Worm (Caenorhabditis elegans): ENCODE results near the gene nyn-1.
"Not testable (repeated sequence)": the region's sequence is repeated elsewhere in the genome, so short reads cannot be mapped to it uniquely, and the experiment has no call there.

The nyn-1 gene

DNA sequence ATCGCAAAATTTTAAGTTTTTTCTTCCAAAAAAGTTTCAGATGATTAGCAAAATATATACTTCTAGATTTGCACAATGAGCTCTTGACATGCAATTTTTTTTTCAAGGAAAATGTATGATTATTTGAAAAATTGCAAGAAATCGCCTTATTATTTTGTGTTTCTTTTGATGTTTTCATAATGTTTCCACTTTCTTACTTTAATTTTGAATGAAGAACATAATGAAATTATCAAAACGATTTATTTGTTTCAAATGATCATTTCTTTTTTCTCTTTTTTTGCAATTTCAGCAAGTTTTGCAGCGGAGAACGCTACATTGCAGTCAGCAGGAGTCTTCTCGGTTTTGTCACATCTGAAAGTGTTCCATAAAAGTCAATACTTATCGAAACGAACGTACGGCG, 34.8 kb downstream of the nyn-1 start, which contains the start of gene Y45F10C.6:
Gene Y45F10C.6 (plus strand): TSS at position 301 of the 400 bp plus-strand sequence.
- TF ChIP-seq eyg-1 (tag; optimal IDR thresholded peaks at IDR 0.05); sox-2 (GFP tag; IDR thresholded peaks at IDR 0.05); lim-6 (tag; optimal IDR thresholded peaks at IDR 0.05): not testable (repeated sequence)

DNA sequence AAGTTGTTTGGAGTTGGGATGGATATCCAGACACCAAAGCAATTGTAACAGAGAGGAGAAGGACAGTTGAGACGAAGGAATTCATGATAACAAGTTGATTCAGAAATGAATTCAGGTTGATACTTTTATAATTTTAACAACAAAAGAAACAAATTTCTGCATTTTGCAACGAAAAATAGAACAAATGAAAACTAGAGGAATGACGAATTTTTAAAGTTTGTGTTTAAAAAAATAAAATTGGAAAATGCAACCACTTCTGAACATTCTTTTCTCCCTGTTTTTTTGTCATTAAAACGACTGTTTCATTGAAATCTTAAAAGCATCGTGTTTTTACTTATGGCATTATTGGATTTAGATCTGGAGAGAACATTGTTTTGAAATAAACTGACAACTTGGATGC, 35.4 kb downstream of the nyn-1 start, which contains the start of gene C08F11.12:
Gene C08F11.12 (minus strand): TSS at position 101 of the 400 bp plus-strand sequence.
- not testable (repeated sequence) for TF ChIP-seq unc-55 (GFP tag; optimal IDR thresholded peaks at IDR 0.05); C38D4.7 (GFP tag; optimal IDR thresholded peaks at IDR 0.05); unc-42 (tag; optimal IDR thresholded peaks at IDR 0.05)

DNA sequence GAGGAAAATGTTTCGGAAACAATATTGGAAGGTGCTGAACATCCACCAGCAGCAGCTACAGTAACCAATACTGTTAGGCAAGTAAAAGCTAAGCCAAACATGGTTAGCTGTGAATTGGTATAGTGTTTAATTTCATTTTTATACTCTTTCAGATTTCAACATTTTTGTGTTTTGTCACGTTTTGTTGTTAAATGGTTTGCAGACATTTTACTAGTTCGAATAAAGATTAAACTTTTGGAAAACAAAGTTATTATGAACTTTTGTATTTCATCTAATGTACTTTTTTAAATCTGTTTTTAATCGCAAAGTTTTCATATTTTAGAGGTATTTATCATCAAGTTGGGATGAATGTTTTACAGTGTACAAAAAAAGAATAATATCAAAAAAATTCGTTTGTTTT, 36.6 kb downstream of the nyn-1 start, which contains the start of gene C08F11.17:
Gene C08F11.17 (minus strand): TSS at position 101 of the 400 bp plus-strand sequence.
- no peak for TF ChIP-seq hlh-6 (tag; optimal IDR thresholded peaks at IDR 0.05)
- no peak for TF ChIP-seq dmd-4 (tag; optimal IDR thresholded peaks at IDR 0.05; ENCODE audit: borderline replicate concordance)
- TF ChIP-seq ceh-6 (GFP tag; optimal IDR thresholded peaks at IDR 0.05), result no peak
- TF ChIP-seq fkh-10 (GFP tag; optimal IDR thresholded peaks at IDR 0.05), result no peak
- no peak for TF ChIP-seq pat-9 (tag; optimal IDR thresholded peaks at IDR 0.05)
- TF ChIP-seq F13H6.1 (tag; optimal IDR thresholded peaks at IDR 0.05), result no peak
- no peak for TF ChIP-seq hlh-8 (tag; optimal IDR thresholded peaks at IDR 0.05)
- no peak for TF ChIP-seq ceh-18 (tag; optimal IDR thresholded peaks at IDR 0.05)
- no peak for TF ChIP-seq elt-4 (tag; optimal IDR thresholded peaks at IDR 0.05)
- no peak for TF ChIP-seq unc-42 (tag; optimal IDR thresholded peaks at IDR 0.05)
- no peak for TF ChIP-seq npax-4 (tag; optimal IDR thresholded peaks at IDR 0.05)
- no peak for TF ChIP-seq fax-1 (tag; optimal IDR thresholded peaks at IDR 0.05)
- no peak for TF ChIP-seq sdc-2 (tag; optimal IDR thresholded peaks at IDR 0.05)
- no peak for TF ChIP-seq pha-4 (tag; optimal IDR thresholded peaks at IDR 0.05)
- TF ChIP-seq sox-2 (GFP tag; IDR thresholded peaks at IDR 0.05), result no peak
- no peak for TF ChIP-seq hlh-30 (tag; optimal IDR thresholded peaks at IDR 0.05; ENCODE audit: insufficient read depth)
- TF ChIP-seq ceh-2 (tag; optimal IDR thresholded peaks at IDR 0.05), result no peak

DNA sequence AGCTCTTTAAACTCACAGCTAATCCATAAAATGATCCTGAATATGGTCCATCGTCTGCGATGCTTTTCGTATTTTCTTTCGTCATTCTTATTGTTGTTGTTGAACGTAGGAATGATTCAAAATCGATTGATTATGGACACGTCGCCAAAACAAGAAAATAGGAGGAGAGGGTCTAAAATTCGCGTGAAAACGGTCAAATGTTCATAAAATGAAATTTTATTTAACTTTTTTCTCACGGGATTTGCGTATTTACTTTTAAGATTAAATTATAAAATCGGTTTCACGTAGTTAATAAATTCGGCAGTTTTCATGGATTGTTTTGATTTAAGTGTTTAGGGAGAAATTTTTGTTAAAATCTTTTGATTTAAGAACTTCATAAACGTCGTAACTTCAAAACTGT, 37.7 kb downstream of the nyn-1 start, which contains the start of gene C08F11.10:
Gene C08F11.10 (minus strand): TSS at position 101 of the 400 bp plus-strand sequence.
- TF ChIP-seq unc-55 (GFP tag; optimal IDR thresholded peaks at IDR 0.05) (no peak), ref-2 (tag; optimal IDR thresholded peaks at IDR 0.05) (no peak), ceh-34 (tag; optimal IDR thresholded peaks at IDR 0.05) (no peak), unc-86 (tag; optimal IDR thresholded peaks at IDR 0.05) (no peak), ztf-16 (tag; optimal IDR thresholded peaks at IDR 0.05) (no peak), hlh-6 (tag; optimal IDR thresholded peaks at IDR 0.05) (no peak), nhr-232 (tag; optimal IDR thresholded peaks at IDR 0.05) (no peak), pha-2 (tag; optimal IDR thresholded peaks at IDR 0.05) (no peak), gmeb-2 (tag; optimal IDR thresholded peaks at IDR 0.05) (no peak), ceh-19 (GFP tag; optimal IDR thresholded peaks at IDR 0.05) (no peak), pros-1 (tag; optimal IDR thresholded peaks at IDR 0.05) (no peak), T23F11.4 (GFP tag; optimal IDR thresholded peaks at IDR 0.05) (no peak), unc-3 (GFP tag; conservative IDR thresholded peaks at IDR 0.05) (no peak), unc-3 (tag; optimal IDR thresholded peaks at IDR 0.05) (no peak)

DNA sequence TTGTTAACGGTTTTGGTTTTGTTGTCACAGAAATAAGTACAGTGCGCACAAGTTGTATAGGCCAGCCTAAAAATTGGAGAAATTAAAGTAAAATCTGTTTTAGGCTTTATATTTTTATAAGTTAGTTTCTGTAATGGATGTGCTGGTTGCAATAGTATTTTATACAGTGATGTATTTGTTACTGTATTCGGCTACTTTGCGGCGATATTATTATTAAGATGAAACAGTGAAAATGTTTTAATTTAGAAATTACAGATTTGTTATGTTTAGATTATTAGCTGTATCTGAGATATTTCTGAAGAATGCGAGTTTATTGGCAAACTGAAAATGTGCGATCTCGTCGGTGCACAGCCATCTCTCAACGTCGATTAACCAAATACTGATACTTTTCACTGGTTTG, 39.3 kb downstream of the nyn-1 start, which contains the start of gene ule-4:
Gene ule-4 (minus strand): TSS at position 101 of the 400 bp plus-strand sequence.
- TF ChIP-seq fkh-10 (GFP tag; optimal IDR thresholded peaks at IDR 0.05) (no peak), pag-3 (tag; optimal IDR thresholded peaks at IDR 0.05; ENCODE audit: borderline replicate concordance) (no peak), pat-9 (tag; optimal IDR thresholded peaks at IDR 0.05) (no peak), K09A11.1 (tag; optimal IDR thresholded peaks at IDR 0.05; ENCODE audit: insufficient read depth) (no peak), ceh-2 (tag; optimal IDR thresholded peaks at IDR 0.05) (no peak), ceh-9 (tag; optimal IDR thresholded peaks at IDR 0.05) (no peak), nhr-232 (tag; optimal IDR thresholded peaks at IDR 0.05) (no peak), pqm-1 (tag; optimal IDR thresholded peaks at IDR 0.05) (no peak), lin-11 (tag; optimal IDR thresholded peaks at IDR 0.05) (no peak), tbx-2 (tag; optimal IDR thresholded peaks at IDR 0.05) (no peak), gmeb-2 (tag; optimal IDR thresholded peaks at IDR 0.05) (no peak), sox-4 (tag; optimal IDR thresholded peaks at IDR 0.05) (no peak), unc-42 (tag; optimal IDR thresholded peaks at IDR 0.05) (no peak), pros-1 (tag; optimal IDR thresholded peaks at IDR 0.05) (no peak)
